Worm (Caenorhabditis elegans): ENCODE results near the gene ZK1248.5.

DNA sequence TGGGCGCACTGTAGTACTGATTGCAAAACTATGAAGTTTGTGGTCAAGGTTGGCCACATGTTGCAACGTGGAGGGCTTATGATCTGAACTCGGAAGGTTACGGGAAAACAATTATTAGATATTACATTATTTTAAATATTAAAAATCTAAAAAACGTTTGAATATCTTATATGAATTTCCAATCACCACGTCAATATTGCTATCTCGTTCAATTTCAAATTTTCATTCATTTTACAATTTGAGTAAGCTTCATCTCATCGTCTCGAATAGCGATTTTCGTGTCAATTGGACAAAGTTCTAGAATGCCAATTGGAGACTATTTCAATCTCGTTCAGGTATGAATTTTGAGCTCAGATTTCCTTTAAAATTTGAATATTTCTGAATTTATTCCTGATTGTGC lies 6.0 kb downstream of the ZK1248.5 start, which contains the start of gene ZK1248.20:
- TF ChIP-seq fos-1 (tag; optimal IDR thresholded peaks at IDR 0.05) (no peak), fkh-10 (GFP tag; optimal IDR thresholded peaks at IDR 0.05) (no peak), unc-62 (GFP tag; optimal IDR thresholded peaks at IDR 0.05) (no peak), ceh-82 (tag; optimal IDR thresholded peaks at IDR 0.05) (no peak), ceh-28 (tag; optimal IDR thresholded peaks at IDR 0.05) (no peak), ama-1 (optimal IDR thresholded peaks at IDR 0.05) (no peak), lin-15B (tag; optimal IDR thresholded peaks at IDR 0.05) (no peak), pha-4 (tag; optimal IDR thresholded peaks at IDR 0.05) (no peak), nhr-11 (tag; optimal IDR thresholded peaks at IDR 0.05) (no peak), nhr-237 (tag; optimal IDR thresholded peaks at IDR 0.05) (no peak), nhr-12 (tag; optimal IDR thresholded peaks at IDR 0.05) (no peak), mdl-1 (tag; optimal IDR thresholded peaks at IDR 0.05) (no peak), nhr-23 (tag; optimal IDR thresholded peaks at IDR 0.05) (no peak), ztf-4 (tag; optimal IDR thresholded peaks at IDR 0.05) (no peak)

All from whole organism, L3 larva.